Worm (Caenorhabditis elegans): ENCODE measurements around the gene clec-158.

DNA sequence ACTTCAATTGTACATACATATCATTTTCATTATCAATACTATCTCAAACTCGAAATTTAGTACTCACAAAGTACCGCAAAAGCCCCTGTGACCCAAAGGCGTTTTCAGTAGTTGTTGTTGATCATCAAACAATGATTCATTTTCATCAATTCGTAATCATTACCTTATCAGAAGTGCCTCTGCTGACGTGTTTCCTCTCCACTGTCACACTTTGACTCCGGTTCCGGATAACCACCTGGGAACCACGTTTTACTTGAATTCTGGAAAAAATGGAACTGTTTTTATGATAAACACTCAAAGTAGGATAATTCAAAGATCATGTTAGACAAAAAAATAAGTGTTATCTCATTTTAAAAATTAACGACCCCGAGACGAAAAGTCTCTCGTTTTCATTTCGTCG lies 41.3 kb downstream of the clec-158 start:
- TF ChIP-seq lin-39 (tag; optimal IDR thresholded peaks at IDR 0.05) (no peak), snpc-4 (tag; optimal IDR thresholded peaks at IDR 0.05) (no peak), elt-2 (tag; optimal IDR thresholded peaks at IDR 0.05) (peak; percentile 74), pag-3 (tag; optimal IDR thresholded peaks at IDR 0.05; ENCODE audit: borderline replicate concordance, insufficient read depth) (no peak)
